Fruit fly (Drosophila melanogaster) whole organism, embryonic: ENCODE data around the gene RpL24-like.

ENCODE experiments used
- Bdp1 ChIP-seq: fragments of 200-800 bp; sonication (Bioruptor generic); optimal IDR thresholded peaks from 3 replicates; lab custom pipeline; 2016; ENCODE audit warnings: missing biosample characterization, missing genetic modification characterization
- Bgb ChIP-seq: fragments of 200-800 bp; sonication (Bioruptor generic); IDR thresholded peaks from 2 replicates; pipeline ENCODE4 v1.3.6; 2022; ENCODE audit warnings: missing biosample characterization, missing genetic modification characterization; ENCODE audit not compliant: partially characterized antibody
- CG10267 ChIP-seq: fragments of 200-800 bp; sonication (Bioruptor generic); optimal IDR thresholded peaks from 2 replicates; lab custom pipeline; 2018; ENCODE audit warnings: missing biosample characterization, mild to moderate bottlenecking, missing genetic modification characterization, moderate library complexity
- CG10654 ChIP-seq: fragments of 200-800 bp; sonication (Bioruptor generic); optimal IDR thresholded peaks from 2 replicates; lab custom pipeline; 2016; ENCODE audit warnings: missing biosample characterization, missing genetic modification characterization
- CG11723 ChIP-seq: fragments of 200-800 bp; sonication (Bioruptor generic); optimal IDR thresholded peaks from 2 replicates; lab custom pipeline; 2017; ENCODE audit warnings: missing biosample characterization, mild to moderate bottlenecking, missing genetic modification characterization
- CG12299 ChIP-seq: fragments of 200-800 bp; sonication (Bioruptor generic); optimal IDR thresholded peaks from 2 replicates; lab custom pipeline; 2018; ENCODE audit warnings: missing biosample characterization, mild to moderate bottlenecking, missing genetic modification characterization
- CG12391 ChIP-seq: fragments of 200-800 bp; sonication (Bioruptor generic); optimal IDR thresholded peaks from 3 replicates; lab custom pipeline; 2018; ENCODE audit warnings: missing biosample characterization, mild to moderate bottlenecking, missing genetic modification characterization, moderate library complexity
- CG12659 ChIP-seq: fragments of 200-800 bp; sonication (Bioruptor generic); optimal IDR thresholded peaks from 3 replicates; lab custom pipeline; 2017; ENCODE audit warnings: mild to moderate bottlenecking, missing biosample characterization, missing genetic modification reagents, missing genetic modification characterization
- CG14710 ChIP-seq: fragments of 200-800 bp; sonication (Bioruptor generic); optimal IDR thresholded peaks from 3 replicates; lab custom pipeline; 2019; ENCODE audit warnings: missing biosample characterization, mild to moderate bottlenecking, missing genetic modification characterization, moderate library complexity
- CG15514 ChIP-seq: fragments of 200-800 bp; sonication (Bioruptor generic); optimal IDR thresholded peaks from 3 replicates; lab custom pipeline; 2017; ENCODE audit warnings: missing biosample characterization, missing genetic modification characterization, mild to moderate bottlenecking, moderate library complexity, missing genetic modification reagents
- CG16815 ChIP-seq: fragments of 200-800 bp; sonication (Bioruptor generic); optimal IDR thresholded peaks from 3 replicates; lab custom pipeline; 2017; ENCODE audit warnings: missing biosample characterization, mild to moderate bottlenecking, missing genetic modification characterization
- CG17186 ChIP-seq: fragments of 200-800 bp; sonication (Bioruptor generic); optimal IDR thresholded peaks from 3 replicates; lab custom pipeline; 2017; ENCODE audit warnings: missing biosample characterization, missing genetic modification reagents, missing genetic modification characterization
- CG17385 ChIP-seq: fragments of 200-800 bp; sonication (Bioruptor generic); optimal IDR thresholded peaks from 3 replicates; lab custom pipeline; 2018; ENCODE audit warnings: missing biosample characterization, mild to moderate bottlenecking, missing genetic modification characterization
- CG17802 ChIP-seq: fragments of 200-800 bp; sonication (Bioruptor generic); optimal IDR thresholded peaks from 2 replicates; lab custom pipeline; 2018; ENCODE audit warnings: missing biosample characterization, mild to moderate bottlenecking, missing genetic modification characterization, moderate library complexity
- CG2129 ChIP-seq: fragments of 200-800 bp; sonication (Bioruptor generic); IDR thresholded peaks from 2 replicates; pipeline ENCODE4 v1.3.6; 2022; ENCODE audit warnings: missing biosample characterization, missing genetic modification characterization; ENCODE audit not compliant: partially characterized antibody
- CG31388 ChIP-seq: fragments of 200-800 bp; sonication (Bioruptor generic); optimal IDR thresholded peaks from 2 replicates; lab custom pipeline; 2016; ENCODE audit warnings: missing biosample characterization, missing genetic modification characterization
- CG6813 ChIP-seq: fragments of 200-800 bp; sonication (Bioruptor generic); optimal IDR thresholded peaks from 2 replicates; lab custom pipeline; 2017; ENCODE audit warnings: missing biosample characterization, missing genetic modification characterization, mild to moderate bottlenecking, moderate library complexity, missing genetic modification reagents
- CG7963 ChIP-seq: fragments of 200-800 bp; sonication (Bioruptor generic); IDR thresholded peaks from 3 replicates; pipeline ENCODE4 v1.3.6; 2022; ENCODE audit warnings: missing biosample characterization, missing genetic modification characterization; ENCODE audit not compliant: partially characterized antibody
- CG8924 ChIP-seq: fragments of 200-800 bp; optimal IDR thresholded peaks from 3 replicates; lab custom pipeline; 2019; ENCODE audit warnings: missing biosample characterization, mild to moderate bottlenecking, missing genetic modification characterization, moderate library complexity
- CG9727 ChIP-seq: fragments of 200-800 bp; sonication (Bioruptor generic); optimal IDR thresholded peaks from 3 replicates; lab custom pipeline; 2017; ENCODE audit warnings: missing biosample characterization, mild to moderate bottlenecking, missing genetic modification characterization
- CoRest ChIP-seq: fragments of 200-800 bp; sonication (Bioruptor generic); optimal IDR thresholded peaks from 3 replicates; lab custom pipeline; 2018; ENCODE audit warnings: missing biosample characterization, mild to moderate bottlenecking, missing genetic modification characterization, moderate library complexity
- D ChIP-seq, 2 experiments: fragments of 200-800 bp in 1 of 2; fragments of >200 bp in 1 of 2; sonication (Bioruptor generic) in 1 of 2; optimal IDR thresholded peaks; 2 replicates in 1 of 2; 3 replicates in 1 of 2; lab custom pipeline; 2017; ENCODE audit warnings: mild to moderate bottlenecking in 1 of 2, missing biosample characterization in 1 of 2, missing genetic modification characterization in 1 of 2, missing genetic modification reagents in 1 of 2
- Ets97D ChIP-seq: fragments of 200-800 bp; sonication (Bioruptor generic); optimal IDR thresholded peaks from 3 replicates; lab custom pipeline; 2016; ENCODE audit warnings: missing biosample characterization, missing genetic modification characterization
- Fer3 ChIP-seq: fragments of 200-800 bp; sonication (Bioruptor generic); optimal IDR thresholded peaks from 2 replicates; lab custom pipeline; 2018; ENCODE audit warnings: missing biosample characterization, mild to moderate bottlenecking, missing genetic modification characterization, moderate library complexity
- MESR4 ChIP-seq: fragments of 200-800 bp; sonication (Bioruptor generic); optimal IDR thresholded peaks from 2 replicates; lab custom pipeline; 2018; ENCODE audit warnings: missing biosample characterization, mild to moderate bottlenecking, missing genetic modification characterization, moderate library complexity
- Pdp1 ChIP-seq, 2 experiments: fragments of 200-800 bp; sonication (Bioruptor generic); optimal IDR thresholded peaks; 3 replicates each; lab custom pipeline; 2016; ENCODE audit warnings: missing biosample characterization in 2 of 2, missing genetic modification characterization in 2 of 2, mild to moderate bottlenecking in 1 of 2, moderate library complexity in 1 of 2
- Sry-β ChIP-seq: fragments of 200-800 bp; sonication (Bioruptor generic); optimal IDR thresholded peaks from 2 replicates; lab custom pipeline; 2018; ENCODE audit warnings: missing biosample characterization, mild to moderate bottlenecking, missing genetic modification characterization, moderate library complexity
- ap ChIP-seq: fragments of 200-800 bp; sonication (Bioruptor generic); IDR thresholded peaks from 2 replicates; pipeline ENCODE4 v1.3.6; 2022; ENCODE audit warnings: missing biosample characterization, missing genetic modification characterization
- cad ChIP-seq: fragments of >200 bp; optimal IDR thresholded peaks from 2 replicates; lab custom pipeline; 2017; ENCODE audit warnings: missing biosample characterization, missing genetic modification characterization
- dan ChIP-seq: fragments of 200-800 bp; sonication (Bioruptor generic); IDR thresholded peaks from 2 replicates; pipeline ENCODE4 v1.3.6; 2022; ENCODE audit warnings: missing biosample characterization, missing genetic modification characterization
- ems ChIP-seq: fragments of 200-800 bp; sonication (Bioruptor generic); optimal IDR thresholded peaks from 3 replicates; lab custom pipeline; 2016; ENCODE audit warnings: missing biosample characterization, missing genetic modification characterization
- ewg ChIP-seq: fragments of 200-800 bp; sonication (Bioruptor generic); optimal IDR thresholded peaks from 3 replicates; lab custom pipeline; 2017; ENCODE audit warnings: mild to moderate bottlenecking, missing biosample characterization, missing genetic modification reagents, missing genetic modification characterization
- insv ChIP-seq, 2 experiments: fragments of 200-800 bp; sonication (Bioruptor generic); optimal IDR thresholded peaks; 3 replicates each; lab custom pipeline; 2016 to 2018; ENCODE audit warnings: missing biosample characterization in 2 of 2, missing genetic modification characterization in 2 of 2
- lola ChIP-seq, 3 experiments: fragments of >200 bp in 2 of 3; fragments of 200-800 bp in 1 of 3; sonication (Bioruptor generic) in 1 of 3; optimal IDR thresholded peaks; 2 replicates each; lab custom pipeline; 2017 to 2019; ENCODE audit warnings: missing biosample characterization in 3 of 3, missing genetic modification characterization in 3 of 3, mild to moderate bottlenecking in 1 of 3, moderate library complexity in 1 of 3
- nau ChIP-seq: fragments of 200-800 bp; sonication (Bioruptor generic); optimal IDR thresholded peaks from 3 replicates; lab custom pipeline; 2017; ENCODE audit warnings: missing biosample characterization, mild to moderate bottlenecking, missing genetic modification characterization, missing genetic modification reagents
- nerfin-1 ChIP-seq: fragments of 200-800 bp; sonication (Bioruptor generic); optimal IDR thresholded peaks from 3 replicates; lab custom pipeline; 2019; ENCODE audit warnings: missing biosample characterization, mild to moderate bottlenecking, missing genetic modification characterization, moderate library complexity
- phol ChIP-seq: fragments of 200-800 bp; sonication (Bioruptor generic); optimal IDR thresholded peaks from 3 replicates; lab custom pipeline; 2018; ENCODE audit warnings: missing biosample characterization, mild to moderate bottlenecking, missing genetic modification characterization, moderate library complexity
- salm ChIP-seq: fragments of 200-800 bp; sonication (Bioruptor generic); optimal IDR thresholded peaks from 2 replicates; lab custom pipeline; 2018; ENCODE audit warnings: missing biosample characterization, mild to moderate bottlenecking, missing genetic modification characterization
- sens ChIP-seq: fragments of 200-800 bp; sonication (Bioruptor generic); peaks from one replicate; lab custom pipeline; 2016; ENCODE audit warnings: missing biosample characterization, missing genetic modification characterization
- sna ChIP-seq: fragments of 200-800 bp; sonication (Bioruptor generic); IDR thresholded peaks from 2 replicates; pipeline ENCODE4 v1.3.6; 2022; ENCODE audit warnings: missing biosample characterization, missing genetic modification characterization; ENCODE audit not compliant: partially characterized antibody
- stc ChIP-seq: fragments of 200-800 bp; sonication (Bioruptor generic); IDR thresholded peaks from 2 replicates; pipeline ENCODE4 v1.3.6; 2022; ENCODE audit warnings: missing biosample characterization, missing genetic modification characterization
- sug ChIP-seq: fragments of 200-800 bp; optimal IDR thresholded peaks from 2 replicates; lab custom pipeline; 2019; ENCODE audit warnings: missing biosample characterization, mild to moderate bottlenecking, missing genetic modification characterization, moderate library complexity
- tll ChIP-seq, 2 experiments: fragments of 200-800 bp in 1 of 2; fragments of >200 bp in 1 of 2; sonication (Bioruptor generic) in 1 of 2; optimal IDR thresholded peaks; 2 replicates each; lab custom pipeline; 2017 to 2019; ENCODE audit warnings: missing biosample characterization in 2 of 2, missing genetic modification characterization in 2 of 2, mild to moderate bottlenecking in 1 of 2, moderate library complexity in 1 of 2
- trem ChIP-seq: fragments of 200-800 bp; optimal IDR thresholded peaks from 3 replicates; lab custom pipeline; 2019; ENCODE audit warnings: missing biosample characterization, mild to moderate bottlenecking, missing genetic modification characterization, moderate library complexity
- unc-4 ChIP-seq: fragments of 200-800 bp; sonication (Bioruptor generic); IDR thresholded peaks from 2 replicates; pipeline ENCODE4 v1.3.6; 2022; ENCODE audit warnings: missing biosample characterization, missing genetic modification characterization; ENCODE audit not compliant: partially characterized antibody
- yki ChIP-seq: fragments of >200 bp; optimal IDR thresholded peaks from 3 replicates; lab custom pipeline; 2018
- zen ChIP-seq: fragments of 200-800 bp; sonication (Bioruptor generic); optimal IDR thresholded peaks from 3 replicates; lab custom pipeline; 2018; ENCODE audit warnings: missing biosample characterization, mild to moderate bottlenecking, missing genetic modification characterization, moderate library complexity

The RpL24-like gene

DNA sequence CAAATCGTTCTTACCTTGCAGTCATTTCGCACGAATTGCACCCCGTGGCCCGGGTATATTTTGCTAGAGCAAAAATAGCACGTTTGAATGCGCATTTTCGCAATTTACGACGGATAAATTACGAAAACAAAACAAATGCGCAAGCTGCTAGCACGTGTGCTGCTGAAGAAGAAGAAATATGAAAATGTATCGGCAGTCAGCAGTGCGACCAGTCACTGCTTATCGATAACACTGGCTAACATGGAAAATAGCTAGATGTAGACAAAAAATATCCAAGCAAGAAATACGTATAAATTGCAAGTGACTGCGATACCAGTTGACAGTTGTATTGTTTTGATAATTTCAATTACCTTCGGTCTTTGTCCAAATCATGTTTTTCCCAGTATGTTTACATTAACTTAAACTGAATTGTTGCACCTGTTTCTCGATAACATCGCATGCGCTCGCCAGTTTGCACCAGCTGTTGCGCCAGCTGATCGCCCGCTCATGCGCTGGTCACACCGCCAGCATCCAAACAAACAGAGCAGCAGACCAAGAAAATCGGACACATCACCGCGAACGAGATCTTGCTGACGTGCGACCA lies at the start of gene RpL24-like, which contains the start of gene CG5276 (continued):
- TF ChIP-seq CG6813 (GFP tag; lab: Kevin White, UChicago) (no peak), dan (GFP tag; lab: Robert Waterston, UW) (no peak), ap (no peak), CG8924 (tag; lab: Kevin White, UChicago) (peak; percentile 2), CG2129 (GFP tag; lab: Robert Waterston, UW) (0 out of 2 replicates have a peak, but pooled peaks have one; percentile 16), sens (GFP tag; lab: Kevin White, UChicago) (no peak), CG7963 (GFP tag; lab: Robert Waterston, UW) (0 out of 3 replicates have a peak, but pooled peaks have one; percentile 12), ewg (GFP tag; lab: Kevin White, UChicago) (peak; percentile 98), CG16815 (no peak), CG12391 (tag; lab: Kevin White, UChicago) (peak; percentile 30), CG15514 (GFP tag; lab: Kevin White, UChicago) (peak; percentile 60), Bdp1 (no peak), CG31388 (no peak), CG10654 (GFP tag; lab: Kevin White, UChicago) (no peak), D (optimal IDR thresholded peaks at IDR 0.05; lab: Kevin White, UChicago) (peak; percentile 90), D (GFP tag; optimal IDR thresholded peaks at IDR 0.05; lab: Kevin White, UChicago) (no peak), Ets97D (GFP tag; lab: Kevin White, UChicago) (peak; percentile 59), Sry-β (peak; percentile 84), unc-4 (peak; percentile 69; the same call in 1 of the 2 replicates), nau (GFP tag; lab: Kevin White, UChicago) (no peak), sna (peak; percentile 59), stc (GFP tag; lab: Robert Waterston, UW) (no peak), trem (peak; percentile 80), CG12659 (GFP tag; lab: Kevin White, UChicago) (peak; percentile 56), CG17802 (tag; lab: Kevin White, UChicago) (peak; percentile 84), phol (tag; lab: Kevin White, UChicago) (peak; percentile 58), zen (tag; lab: Kevin White, UChicago) (peak; percentile 48), CG11723 (GFP tag; lab: Kevin White, UChicago) (no peak), Pdp1 (GFP tag; optimal IDR thresholded peaks at IDR 0.05; lab: Kevin White, UChicago) (peak in 1 of 2 experiments; percentile 37), tll (GFP tag; optimal IDR thresholded peaks at IDR 0.05; lab: Kevin White, UChicago) (peak; percentile 19 to 36), nerfin-1 (tag; lab: Kevin White, UChicago) (peak; percentile 19), CG10267 (tag; lab: Kevin White, UChicago) (peak; percentile 60), CG9727 (GFP tag; lab: Kevin White, UChicago) (peak; percentile 46), cad (GFP tag; lab: Kevin White, UChicago) (no peak), yki (lab: Kevin White, UChicago) (no peak), CoRest (tag; lab: Kevin White, UChicago) (peak; percentile 14), insv (GFP tag; optimal IDR thresholded peaks at IDR 0.05; lab: Kevin White, UChicago) (peak in 1 of 2 experiments; percentile 18), Bgb (GFP tag; lab: Robert Waterston, UW) (no peak; the same call in 1 of the 2 replicates), CG17186 (GFP tag; lab: Kevin White, UChicago) (peak; percentile 94), sug (tag; lab: Kevin White, UChicago) (peak; percentile 57), lola (GFP tag; optimal IDR thresholded peaks at IDR 0.05; lab: Kevin White, UChicago) (peak in 1 of 3 experiments; percentile 20), CG17385 (GFP tag; lab: Kevin White, UChicago) (peak; percentile 97), salm (tag; lab: Kevin White, UChicago) (no peak), ems (peak; percentile 16), MESR4 (peak; percentile 86), Fer3 (tag; lab: Kevin White, UChicago) (no peak), CG12299 (tag; lab: Kevin White, UChicago) (peak; percentile 11), CG14710 (tag; lab: Kevin White, UChicago) (peak; percentile 80)
